Fruit fly (Drosophila melanogaster): ENCODE results near the gene Tengl1.

dm6 chr2L:2216065-2216464, 24.3 kb downstream of the Tengl1 start, which contains the start of gene daed:
- TF ChIP-seq psq (optimal IDR thresholded peaks at IDR 0.05): no peak
- no peak for TF ChIP-seq pan (optimal IDR thresholded peaks at IDR 0.05)
- TF ChIP-seq Dll (optimal IDR thresholded peaks at IDR 0.05): no peak
- no peak for TF ChIP-seq CG8478 (optimal IDR thresholded peaks at IDR 0.05)
- TF ChIP-seq usp (GFP tag; optimal IDR thresholded peaks at IDR 0.05): no peak
- no peak for TF ChIP-seq EcR (GFP tag; optimal IDR thresholded peaks at IDR 0.05)

Measured in whole organism.